Worm (Caenorhabditis elegans) whole organism, early embryonic: ENCODE measurements around the gene T20G5.8.

Source experiments
- B0310.2 ChIP-seq: sonication (generic microtip); optimal IDR thresholded peaks from 2 replicates; lab custom pipeline; 2016; ENCODE audit warnings: mild to moderate bottlenecking, missing genetic modification characterization, missing compliant biosample characterization
- F13C5.2 ChIP-seq: sonication (generic microtip); optimal IDR thresholded peaks from 2 replicates; lab custom pipeline; 2017; ENCODE audit warnings: mild to moderate bottlenecking, missing genetic modification characterization, inconsistent platforms, missing compliant biosample characterization
- ama-1 ChIP-seq: fragments of 150-350 bp; optimal IDR thresholded peaks from 2 replicates; lab custom pipeline; 2014
- ceh-36 ChIP-seq: sonication (generic microtip); optimal IDR thresholded peaks from 2 replicates; lab custom pipeline; 2016; ENCODE audit warnings: missing genetic modification characterization, inconsistent platforms, missing compliant biosample characterization
- flt-1 ChIP-seq: fragments of 200-800 bp; sonication (Bioruptor generic); IDR thresholded peaks from 2 replicates; pipeline ENCODE4 v1.3.6; 2022; ENCODE audit warnings: missing genetic modification characterization, missing compliant biosample characterization
- hmbx-1 ChIP-seq: sonication (generic microtip); optimal IDR thresholded peaks from 2 replicates; lab custom pipeline; 2016; ENCODE audit warnings: mild to moderate bottlenecking, missing genetic modification characterization, missing compliant biosample characterization
- hmg-4 ChIP-seq: fragments of 200-800 bp; sonication (Bioruptor generic); optimal IDR thresholded peaks from 2 replicates; lab custom pipeline; 2018; ENCODE audit warnings: mild to moderate bottlenecking, missing genetic modification characterization, missing compliant biosample characterization
- hnd-1 ChIP-seq: sonication (generic microtip); optimal IDR thresholded peaks from 2 replicates; lab custom pipeline; 2016; ENCODE audit warnings: missing genetic modification characterization, missing compliant biosample characterization
- pes-1 ChIP-seq: fragments of 200-800 bp; sonication (Bioruptor generic); IDR thresholded peaks from 2 replicates; pipeline ENCODE4 v1.3.6; 2022; ENCODE audit warnings: missing genetic modification reagents, missing genetic modification characterization, missing compliant biosample characterization
- scrt-1 ChIP-seq: fragments of 200-800 bp; sonication (Bioruptor generic); IDR thresholded peaks from 2 replicates; pipeline ENCODE4 v1.3.6; 2022; ENCODE audit warnings: missing genetic modification characterization, missing compliant biosample characterization
- sea-1 ChIP-seq: fragments of 200-800 bp; sonication (Bioruptor generic); conservative IDR thresholded peaks from 2 replicates; pipeline ENCODE4 v1.3.6; 2022; ENCODE audit warnings: missing genetic modification characterization, missing compliant biosample characterization
- tbx-11 ChIP-seq: fragments of 200-800 bp; sonication (Bioruptor generic); IDR thresholded peaks from 2 replicates; pipeline ENCODE4 v1.3.6; 2022; ENCODE audit warnings: missing genetic modification characterization, missing compliant biosample characterization
- tra-4 ChIP-seq: sonication (generic microtip); optimal IDR thresholded peaks from 2 replicates; lab custom pipeline; 2017; ENCODE audit warnings: missing genetic modification characterization, missing compliant biosample characterization

DNA sequence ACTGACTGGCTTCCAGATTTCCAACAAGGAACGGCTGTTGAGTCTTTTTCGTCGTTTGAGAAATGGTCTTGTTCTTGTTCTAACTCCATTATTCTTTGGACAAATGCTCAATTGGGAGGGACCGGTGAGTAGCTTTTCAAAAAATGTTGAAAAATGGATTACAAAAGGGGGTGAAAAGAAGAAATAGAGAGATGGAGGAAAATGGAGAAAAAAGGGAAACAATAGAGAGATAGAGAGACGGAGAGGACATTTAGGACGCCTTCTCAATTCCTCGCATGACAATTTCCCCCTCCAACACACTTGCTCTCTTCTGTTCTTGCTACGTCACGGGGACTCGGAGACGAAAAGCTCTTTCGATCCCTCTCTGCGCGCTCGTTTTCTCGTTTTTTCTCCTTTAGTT lies 46.1 kb upstream of the T20G5.8 start:
- no peak for TF ChIP-seq hmbx-1 (tag; lab: Kevin White, UChicago)
- no peak for TF ChIP-seq ceh-36
- no peak for TF ChIP-seq tra-4
- TF ChIP-seq B0310.2 = no peak
- no peak for TF ChIP-seq pes-1
- no peak for TF ChIP-seq ama-1 (lab: Kevin White, UChicago)
- no peak for TF ChIP-seq sea-1 (GFP tag; lab: Robert Waterston, UW)
- no peak for TF ChIP-seq F13C5.2 (tag; lab: Kevin White, UChicago)
- no peak for TF ChIP-seq tbx-11
- no peak for TF ChIP-seq flt-1 (GFP tag; lab: Robert Waterston, UW)
- TF ChIP-seq hmg-4 (GFP tag; lab: Kevin White, UChicago) = no peak
- no peak for TF ChIP-seq hnd-1 (tag; lab: Kevin White, UChicago)
- no peak for TF ChIP-seq scrt-1 (GFP tag; lab: Robert Waterston, UW)
